Fruit fly (Drosophila melanogaster): ENCODE data around the gene Acp95EF.

The Acp95EF gene

DNA sequence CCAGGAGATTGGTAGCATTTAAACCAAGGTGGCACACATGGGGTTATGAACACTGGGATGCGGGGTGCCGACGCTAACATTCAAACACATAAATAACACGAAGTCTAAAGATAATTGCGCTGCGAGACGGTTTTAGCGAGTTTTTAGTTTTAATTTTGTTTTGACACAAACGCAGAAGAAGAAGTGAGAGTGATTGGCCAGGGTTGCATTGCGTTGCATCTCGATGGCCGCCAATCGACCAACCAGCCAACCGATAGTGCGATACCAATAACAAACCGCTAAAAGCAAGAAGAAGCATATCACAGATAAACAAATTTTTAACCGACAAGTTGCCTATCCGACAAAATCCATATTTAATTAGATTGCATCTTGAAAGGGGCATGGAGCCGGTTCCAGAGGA is 2.0 kb upstream of the Acp95EF start, which contains the start of the genes Spps and CG13609 (continued):
- TF ChIP-seq Fer3 (tag; optimal IDR thresholded peaks at IDR 0.05) = no peak
- no peak for TF ChIP-seq dan (GFP tag; IDR thresholded peaks at IDR 0.05)
- TF ChIP-seq CG8765 (GFP tag; IDR thresholded peaks at IDR 0.05) = no peak
- TF ChIP-seq Eip74EF (GFP tag; optimal IDR thresholded peaks at IDR 0.05) = no peak
- no peak for TF ChIP-seq CG6254 (GFP tag; optimal IDR thresholded peaks at IDR 0.05)
- no peak for TF ChIP-seq Deaf1 (tag; optimal IDR thresholded peaks at IDR 0.05)
- TF ChIP-seq ems (GFP tag; optimal IDR thresholded peaks at IDR 0.05) = peak; percentile 1
- no peak for TF ChIP-seq CG12299 (tag; optimal IDR thresholded peaks at IDR 0.05)
- peak; percentile 86 for TF ChIP-seq vnd (GFP tag; IDR thresholded peaks at IDR 0.05; ENCODE audit: partially characterized antibody)
- TF ChIP-seq repo (GFP tag; optimal IDR thresholded peaks at IDR 0.05) = no peak
- TF ChIP-seq gce (GFP tag; IDR thresholded peaks at IDR 0.05) = no peak
- TF ChIP-seq nerfin-1 (tag; optimal IDR thresholded peaks at IDR 0.05) = peak; percentile 53
- TF ChIP-seq CG1529 (GFP tag; optimal IDR thresholded peaks at IDR 0.05) = no peak
- no peak for TF ChIP-seq Lim3 (GFP tag; IDR thresholded peaks at IDR 0.05)
- no peak for TF ChIP-seq en (GFP tag; optimal IDR thresholded peaks at IDR 0.05)
- no peak for TF ChIP-seq slp2 (GFP tag; optimal IDR thresholded peaks at IDR 0.05)
- no peak for TF ChIP-seq CG6689 (GFP tag; IDR thresholded peaks at IDR 0.05)
- TF ChIP-seq Doc3 (GFP tag; IDR thresholded peaks at IDR 0.05; ENCODE audit: partially characterized antibody) = peak; percentile 83
- TF ChIP-seq CG42726 (GFP tag; IDR thresholded peaks at IDR 0.05; ENCODE audit: partially characterized antibody) = peak; percentile 92
- peak; percentile 47 for TF ChIP-seq CG3847 (GFP tag; IDR thresholded peaks at IDR 0.05)
- no peak for TF ChIP-seq Vsx1 (GFP tag; optimal IDR thresholded peaks at IDR 0.05)
- no peak for TF ChIP-seq chif (GFP tag; optimal IDR thresholded peaks at IDR 0.05)
- TF ChIP-seq CG4282 (GFP tag; optimal IDR thresholded peaks at IDR 0.05) = no peak
- no peak for TF ChIP-seq gcm (GFP tag; optimal IDR thresholded peaks at IDR 0.05)
- TF ChIP-seq CG4730 (GFP tag; IDR thresholded peaks at IDR 0.05) = no peak
- no peak for TF ChIP-seq CG6175 (GFP tag; IDR thresholded peaks at IDR 0.05)
- no peak for TF ChIP-seq CG16779 (GFP tag; IDR thresholded peaks at IDR 0.05)
- TF ChIP-seq MBD-R2 (GFP tag; IDR thresholded peaks at IDR 0.05) = peak; percentile 95
- peak; percentile 72 for TF ChIP-seq CG3995 (GFP tag; optimal IDR thresholded peaks at IDR 0.05)
- TF ChIP-seq Lpt (GFP tag; optimal IDR thresholded peaks at IDR 0.05) = no peak
- TF ChIP-seq crc (GFP tag; optimal IDR thresholded peaks at IDR 0.05) = no peak
- no peak for TF ChIP-seq fd64A (GFP tag; optimal IDR thresholded peaks at IDR 0.05)
- no peak for TF ChIP-seq CG5245 (GFP tag; optimal IDR thresholded peaks at IDR 0.05)
- no peak for TF ChIP-seq unpg (GFP tag; optimal IDR thresholded peaks at IDR 0.05)
- TF ChIP-seq knrl (GFP tag; IDR thresholded peaks at IDR 0.05; ENCODE audit: partially characterized antibody) = peak; percentile 85
- TF ChIP-seq Adf1 (GFP tag; IDR thresholded peaks at IDR 0.05) = no peak
- no peak for TF ChIP-seq CG31441 (GFP tag; IDR thresholded peaks at IDR 0.05)
- TF ChIP-seq pfk (GFP tag; optimal IDR thresholded peaks at IDR 0.05) = no peak
- no peak for TF ChIP-seq CG10366 (GFP tag; IDR thresholded peaks at IDR 0.05)
- no peak for TF ChIP-seq Hmr (GFP tag; optimal IDR thresholded peaks at IDR 0.05)
- no peak for TF ChIP-seq D19B (GFP tag; optimal IDR thresholded peaks at IDR 0.05)
- no peak for TF ChIP-seq z (GFP tag; IDR thresholded peaks at IDR 0.05)
- TF ChIP-seq CG17186 (GFP tag; optimal IDR thresholded peaks at IDR 0.05) = peak; percentile 67
- no peak for TF ChIP-seq CG17568 (GFP tag; optimal IDR thresholded peaks at IDR 0.05)
- peak; percentile 61 for TF ChIP-seq CG15514 (GFP tag; optimal IDR thresholded peaks at IDR 0.05)
- TF ChIP-seq Fer2 (tag; optimal IDR thresholded peaks at IDR 0.05) = no peak
- 0 out of 2 replicates have a peak, but pooled peaks have one; percentile 5 for TF ChIP-seq CG14441 (GFP tag; IDR thresholded peaks at IDR 0.05)
- TF ChIP-seq CG32767 (GFP tag; IDR thresholded peaks at IDR 0.05) = no peak
- TF ChIP-seq CG2712 (tag; optimal IDR thresholded peaks at IDR 0.05) = peak; percentile 38
- no peak for TF ChIP-seq ab (GFP tag; optimal IDR thresholded peaks at IDR 0.05)
- no peak for TF ChIP-seq tin (GFP tag; optimal IDR thresholded peaks at IDR 0.05)
- TF ChIP-seq Hr39 (optimal IDR thresholded peaks at IDR 0.05) = no peak

Measured in whole organism, embryonic.